Worm (Caenorhabditis elegans) whole organism, L2 larva: ENCODE results near the gene cdk-12.

Source experiments
- C34F6.9 ChIP-seq: fragments of 150-350 bp; optimal IDR thresholded peaks from 2 replicates; lab custom pipeline; 2014; ENCODE audit warnings: missing biosample characterization, missing genetic modification characterization
- F13H6.1 ChIP-seq: sonication (generic microtip); optimal IDR thresholded peaks from 2 replicates; lab custom pipeline; 2016; ENCODE audit warnings: missing genetic modification characterization, missing compliant biosample characterization
- R02D3.7 ChIP-seq: fragments of 150-350 bp; optimal IDR thresholded peaks from 2 replicates; lab custom pipeline; 2014; ENCODE audit warnings: missing biosample characterization, missing genetic modification characterization
- Y55F3AM.14 ChIP-seq: fragments of 200-800 bp; sonication (Bioruptor generic); optimal IDR thresholded peaks from 2 replicates; lab custom pipeline; 2018; ENCODE audit warnings: mild to moderate bottlenecking, missing genetic modification characterization, missing compliant biosample characterization
- ZK546.5 ChIP-seq: sonication (generic microtip); optimal IDR thresholded peaks from 2 replicates; lab custom pipeline; 2017; ENCODE audit warnings: missing biosample characterization, missing genetic modification characterization
- alr-1 ChIP-seq: fragments of 150-350 bp; optimal IDR thresholded peaks from 2 replicates; lab custom pipeline; 2014; ENCODE audit warnings: missing biosample characterization, missing genetic modification characterization
- aly-2 ChIP-seq: fragments of 150-350 bp; optimal IDR thresholded peaks from 2 replicates; lab custom pipeline; 2014; ENCODE audit warnings: missing biosample characterization, missing genetic modification characterization
- ama-1 ChIP-seq: fragments of 150-350 bp; optimal IDR thresholded peaks from 2 replicates; lab custom pipeline; 2018; ENCODE audit warnings: inconsistent platforms
- blmp-1 ChIP-seq: sonication (generic microtip); optimal IDR thresholded peaks from 2 replicates; lab custom pipeline; 2017; ENCODE audit warnings: missing genetic modification characterization, mild to moderate bottlenecking, missing compliant biosample characterization, antibody characterized with exemption, moderate library complexity; ENCODE audit not compliant: insufficient read depth
- ceh-16 ChIP-seq: fragments of 150-350 bp; optimal IDR thresholded peaks from 2 replicates; lab custom pipeline; 2014; ENCODE audit warnings: missing biosample characterization, missing genetic modification characterization
- ceh-82 ChIP-seq: fragments of 150-350 bp; optimal IDR thresholded peaks from 2 replicates; lab custom pipeline; 2014; ENCODE audit warnings: missing biosample characterization, missing genetic modification characterization
- crh-2 ChIP-seq: sonication (generic microtip); optimal IDR thresholded peaks from 2 replicates; lab custom pipeline; 2017; ENCODE audit warnings: missing biosample characterization, missing genetic modification characterization
- dmd-4 ChIP-seq: sonication (generic microtip); optimal IDR thresholded peaks from 2 replicates; lab custom pipeline; 2017; ENCODE audit warnings: missing biosample characterization, missing genetic modification characterization
- egl-27 ChIP-seq: sonication (generic microtip); optimal IDR thresholded peaks from 3 replicates; lab custom pipeline; 2017; ENCODE audit warnings: missing biosample characterization, missing genetic modification reagents, missing genetic modification characterization
- elt-1 ChIP-seq: fragments of 150-350 bp; optimal IDR thresholded peaks from 2 replicates; lab custom pipeline; 2014; ENCODE audit warnings: missing biosample characterization, missing genetic modification characterization
- elt-3 ChIP-seq: sonication (generic microtip); optimal IDR thresholded peaks from 2 replicates; lab custom pipeline; 2017; ENCODE audit warnings: missing biosample characterization, missing genetic modification characterization
- fos-1 ChIP-seq: fragments of 150-350 bp; optimal IDR thresholded peaks from 2 replicates; lab custom pipeline; 2014; ENCODE audit warnings: missing biosample characterization, missing genetic modification characterization
- gmeb-1 ChIP-seq: fragments of 150-350 bp; optimal IDR thresholded peaks from 2 replicates; lab custom pipeline; 2014; ENCODE audit warnings: missing biosample characterization, missing genetic modification characterization
- lin-13 ChIP-seq: fragments of 150-350 bp; optimal IDR thresholded peaks from 2 replicates; lab custom pipeline; 2014; ENCODE audit warnings: missing biosample characterization, missing genetic modification reagents, missing genetic modification characterization
- lin-39 ChIP-seq: fragments of 150-350 bp; optimal IDR thresholded peaks from 2 replicates; lab custom pipeline; 2014; ENCODE audit warnings: missing biosample characterization, missing genetic modification reagents, missing genetic modification characterization
- lsy-2 ChIP-seq, 2 experiments: fragments of 150-350 bp in 1 of 2; sonication (generic microtip) in 1 of 2; optimal IDR thresholded peaks; 2 replicates each; lab custom pipeline; 2014 to 2017; ENCODE audit warnings: missing biosample characterization in 2 of 2, missing genetic modification characterization in 2 of 2
- mab-5 ChIP-seq: fragments of 150-350 bp; optimal IDR thresholded peaks from 2 replicates; lab custom pipeline; 2014; ENCODE audit warnings: missing biosample characterization, missing genetic modification characterization
- mdl-1 ChIP-seq, 2 experiments: fragments of 150-350 bp in 1 of 2; sonication (generic microtip) in 1 of 2; optimal IDR thresholded peaks; 2 replicates each; lab custom pipeline; 2017; ENCODE audit warnings: missing biosample characterization in 2 of 2, missing genetic modification characterization in 2 of 2
- nhr-11 ChIP-seq: fragments of 150-350 bp; optimal IDR thresholded peaks from 2 replicates; lab custom pipeline; 2014; ENCODE audit warnings: missing biosample characterization, missing genetic modification characterization
- nhr-12 ChIP-seq: fragments of 150-350 bp; optimal IDR thresholded peaks from 2 replicates; lab custom pipeline; 2014; ENCODE audit warnings: missing biosample characterization, missing genetic modification characterization
- nhr-129 ChIP-seq: fragments of 150-350 bp; optimal IDR thresholded peaks from 2 replicates; lab custom pipeline; 2014; ENCODE audit warnings: missing biosample characterization, missing genetic modification characterization
- nhr-21 ChIP-seq: fragments of 150-350 bp; optimal IDR thresholded peaks from 2 replicates; lab custom pipeline; 2014; ENCODE audit warnings: missing biosample characterization, missing genetic modification characterization
- nhr-23 ChIP-seq: fragments of 150-350 bp; optimal IDR thresholded peaks from 2 replicates; lab custom pipeline; 2014; ENCODE audit warnings: missing biosample characterization, missing genetic modification reagents, missing genetic modification characterization
- nhr-237 ChIP-seq: fragments of 150-350 bp; optimal IDR thresholded peaks from 2 replicates; lab custom pipeline; 2014; ENCODE audit warnings: missing biosample characterization, missing genetic modification characterization
- nhr-25 ChIP-seq: fragments of 150-350 bp; sonication (generic microtip); optimal IDR thresholded peaks from 3 replicates; lab custom pipeline; 2014; ENCODE audit warnings: missing biosample characterization, missing genetic modification characterization
- nhr-6 ChIP-seq: fragments of 150-350 bp; optimal IDR thresholded peaks from 2 replicates; lab custom pipeline; 2014; ENCODE audit warnings: missing biosample characterization, missing genetic modification characterization
- nhr-77 ChIP-seq: fragments of 150-350 bp; optimal IDR thresholded peaks from 2 replicates; lab custom pipeline; 2014; ENCODE audit warnings: missing biosample characterization, missing genetic modification characterization
- peb-1 ChIP-seq: fragments of 150-350 bp; optimal IDR thresholded peaks from 2 replicates; lab custom pipeline; 2014; ENCODE audit warnings: missing biosample characterization, missing genetic modification characterization
- sem-4 ChIP-seq: fragments of 150-350 bp; optimal IDR thresholded peaks from 2 replicates; lab custom pipeline; 2014; ENCODE audit warnings: missing biosample characterization, missing genetic modification reagents, missing genetic modification characterization
- skn-1 ChIP-seq: sonication (generic microtip); optimal IDR thresholded peaks from 2 replicates; lab custom pipeline; 2017; ENCODE audit warnings: missing biosample characterization, missing genetic modification characterization
- sma-3 ChIP-seq: sonication (generic microtip); optimal IDR thresholded peaks from 2 replicates; lab custom pipeline; 2016; ENCODE audit warnings: missing genetic modification reagents, missing genetic modification characterization, missing compliant biosample characterization
- sma-9 ChIP-seq, 2 experiments: fragments of 150-350 bp in 1 of 2; sonication (generic microtip) in 1 of 2; optimal IDR thresholded peaks; 2 replicates each; lab custom pipeline; 2014 to 2016; ENCODE audit warnings: missing genetic modification characterization in 2 of 2, mild to moderate bottlenecking in 1 of 2, missing biosample characterization in 1 of 2, missing compliant biosample characterization in 1 of 2, missing genetic modification reagents in 1 of 2, moderate library complexity in 1 of 2
- snpc-4 ChIP-seq: fragments of 150-350 bp; optimal IDR thresholded peaks from 2 replicates; lab custom pipeline; 2014; ENCODE audit warnings: missing biosample characterization, missing genetic modification characterization
- unc-39 ChIP-seq: fragments of 150-350 bp; optimal IDR thresholded peaks from 2 replicates; lab custom pipeline; 2014; ENCODE audit warnings: missing biosample characterization, missing genetic modification characterization
- unc-55 ChIP-seq: fragments of 150-350 bp; sonication (generic microtip); optimal IDR thresholded peaks from 3 replicates; lab custom pipeline; 2014; ENCODE audit warnings: missing biosample characterization, missing genetic modification reagents, missing genetic modification characterization
- unc-62 ChIP-seq: fragments of 150-350 bp; optimal IDR thresholded peaks from 2 replicates; lab custom pipeline; 2014; ENCODE audit warnings: missing biosample characterization, missing genetic modification reagents, missing genetic modification characterization
- zag-1 ChIP-seq: fragments of 150-350 bp; optimal IDR thresholded peaks from 2 replicates; lab custom pipeline; 2014; ENCODE audit warnings: missing biosample characterization, missing genetic modification characterization
- ztf-1 ChIP-seq: fragments of 200-800 bp; sonication (Bioruptor generic); conservative IDR thresholded peaks from 2 replicates; pipeline ENCODE4 v1.3.6; 2022; ENCODE audit warnings: missing genetic modification characterization, missing compliant biosample characterization
- ztf-4 ChIP-seq: fragments of 150-350 bp; optimal IDR thresholded peaks from 2 replicates; lab custom pipeline; 2014; ENCODE audit warnings: missing biosample characterization, missing genetic modification characterization

Gene cdk-12

DNA sequence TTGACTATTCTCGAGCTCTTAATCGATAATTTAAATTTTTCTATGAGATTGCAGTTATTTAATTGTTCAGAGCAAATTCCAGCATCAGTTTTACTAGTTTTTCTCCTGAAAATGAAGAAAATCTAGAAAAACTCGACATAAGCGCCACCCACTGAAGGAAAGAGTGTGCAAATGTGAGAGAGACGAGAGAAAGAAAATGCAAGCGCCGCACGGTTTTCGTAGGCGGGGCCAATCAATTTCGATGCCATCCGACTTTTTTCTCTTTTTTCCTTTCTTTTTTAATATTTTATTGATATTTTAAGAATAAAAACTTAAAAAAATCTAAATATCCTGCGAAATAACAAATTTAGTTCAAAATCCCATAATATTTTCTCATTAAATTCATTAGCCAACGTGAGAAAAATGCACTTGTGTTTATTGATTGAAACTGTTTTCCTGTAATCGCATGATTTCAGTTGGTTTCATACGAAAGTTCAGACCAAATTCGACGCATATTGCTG, at the start of gene cdk-12:
Gene cdk-12, plus strand, starts transcription at position 450 of the 500 bp plus-strand sequence.
- TF ChIP-seq lsy-2 (tag; optimal IDR thresholded peaks at IDR 0.05; lab: Kevin White, UChicago), result peak in 1 of 2 experiments; percentile 65
- TF ChIP-seq lin-13 (GFP tag; lab: Kevin White, UChicago), result peak; percentile 26
- TF ChIP-seq nhr-129 (tag; lab: Kevin White, UChicago), result peak; percentile 3
- no peak for TF ChIP-seq dmd-4 (tag; lab: Kevin White, UChicago)
- TF ChIP-seq snpc-4, result peak; percentile 34
- TF ChIP-seq mdl-1 (tag; optimal IDR thresholded peaks at IDR 0.05; lab: Kevin White, UChicago), result no peak
- TF ChIP-seq sma-9 (GFP tag; optimal IDR thresholded peaks at IDR 0.05; lab: Kevin White, UChicago), result peak; percentile 39
- no peak for TF ChIP-seq sma-9 (tag; optimal IDR thresholded peaks at IDR 0.05; lab: Kevin White, UChicago)
- peak; percentile 3 for TF ChIP-seq sma-3 (GFP tag; lab: Kevin White, UChicago)
- TF ChIP-seq gmeb-1 (tag; lab: Kevin White, UChicago), result peak; percentile 38
- TF ChIP-seq peb-1 (tag; lab: Kevin White, UChicago), result no peak
- TF ChIP-seq C34F6.9 (tag; lab: Kevin White, UChicago), result peak; percentile 75
- TF ChIP-seq unc-55 (GFP tag; lab: Kevin White, UChicago), result peak; percentile 73
- TF ChIP-seq elt-3 (tag; lab: Kevin White, UChicago), result no peak
- TF ChIP-seq F13H6.1 (tag; lab: Kevin White, UChicago), result peak; percentile 16
- TF ChIP-seq crh-2 (tag; lab: Kevin White, UChicago), result peak; percentile 47
- no peak for TF ChIP-seq ceh-16

DNA sequence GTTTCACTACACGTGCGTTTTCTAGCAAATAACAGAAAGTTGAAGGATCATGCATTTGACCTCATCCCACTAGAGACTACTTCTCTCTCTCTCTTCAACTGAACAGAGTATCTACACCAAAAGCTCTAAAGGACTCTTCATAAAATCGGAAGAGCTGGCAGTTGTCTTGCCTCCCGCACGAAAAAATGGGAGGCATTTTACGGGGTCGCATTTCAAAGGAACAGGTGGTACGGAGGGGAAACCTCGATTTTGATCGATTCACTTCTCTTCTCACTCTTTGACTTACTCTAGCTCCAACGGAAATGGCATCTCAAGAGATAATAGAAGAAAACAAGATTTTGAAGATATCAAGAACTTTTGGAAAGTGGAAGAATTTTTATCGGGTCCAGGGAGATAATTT, 49.6 kb upstream of the cdk-12 start:
- TF ChIP-seq C34F6.9 (tag; lab: Kevin White, UChicago) (peak; percentile 35), dmd-4 (tag; lab: Kevin White, UChicago) (no peak), ZK546.5 (tag; lab: Kevin White, UChicago) (no peak), sem-4 (tag; lab: Kevin White, UChicago) (no peak), nhr-6 (tag; lab: Kevin White, UChicago) (no peak), unc-62 (GFP tag; lab: Kevin White, UChicago) (no peak), ceh-82 (no peak), ztf-4 (peak; percentile 21), lsy-2 (tag; optimal IDR thresholded peaks at IDR 0.05; lab: Kevin White, UChicago) (peak in 1 of 2 experiments; percentile 41), blmp-1 (tag; lab: Kevin White, UChicago) (no peak), egl-27 (tag; lab: Kevin White, UChicago) (peak; percentile 44), ztf-1 (GFP tag; lab: Robert Waterston, UW) (no peak), sma-9 (GFP tag; optimal IDR thresholded peaks at IDR 0.05; lab: Kevin White, UChicago) (peak; percentile 80), sma-9 (tag; optimal IDR thresholded peaks at IDR 0.05; lab: Kevin White, UChicago) (no peak), aly-2 (tag; lab: Kevin White, UChicago) (no peak), unc-39 (tag; lab: Kevin White, UChicago) (no peak), nhr-129 (tag; lab: Kevin White, UChicago) (peak; percentile 68), F13H6.1 (tag; lab: Kevin White, UChicago) (peak; percentile 90)

DNA sequence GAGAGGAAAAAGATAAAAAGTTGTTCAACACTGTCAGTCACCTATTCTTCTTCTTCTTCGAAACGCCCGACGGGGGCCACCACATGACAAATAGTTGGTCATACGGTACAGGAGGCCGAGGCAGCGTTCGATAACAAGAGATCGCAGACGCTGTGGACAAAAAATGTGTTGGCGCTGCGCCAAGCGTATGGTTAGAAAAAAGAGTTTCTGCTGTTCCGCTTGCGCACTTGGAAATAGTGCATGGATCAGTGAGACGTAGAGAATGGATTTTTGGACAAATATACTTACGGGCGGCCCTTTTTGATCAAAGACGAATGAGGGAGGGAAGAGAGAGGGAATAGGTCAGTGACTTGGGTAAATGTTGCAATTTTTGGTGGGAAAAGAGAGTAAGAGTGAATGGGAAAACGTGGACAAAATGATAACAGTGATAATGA, 48.0 kb upstream of the cdk-12 start:
- TF ChIP-seq nhr-6 (tag; lab: Kevin White, UChicago) (peak; percentile 41), aly-2 (tag; lab: Kevin White, UChicago) (no peak), elt-1 (no peak), peb-1 (tag; lab: Kevin White, UChicago) (no peak), nhr-77 (no peak), mab-5 (tag; lab: Kevin White, UChicago) (peak; percentile 13), Y55F3AM.14 (GFP tag; lab: Kevin White, UChicago) (peak; percentile 62), fos-1 (tag; lab: Kevin White, UChicago) (peak; percentile 79), crh-2 (tag; lab: Kevin White, UChicago) (peak; percentile 73), mdl-1 (tag; optimal IDR thresholded peaks at IDR 0.05; lab: Kevin White, UChicago) (peak in 1 of 2 experiments; percentile 82), nhr-25 (peak; percentile 95), R02D3.7 (no peak), alr-1 (no peak), zag-1 (tag; lab: Kevin White, UChicago) (no peak), ztf-1 (GFP tag; lab: Robert Waterston, UW) (no peak), ceh-16 (peak; percentile 90), C34F6.9 (tag; lab: Kevin White, UChicago) (peak; percentile 56), lin-13 (GFP tag; lab: Kevin White, UChicago) (peak; percentile 38), snpc-4 (peak; percentile 30), lin-39 (tag; lab: Kevin White, UChicago) (no peak), blmp-1 (tag; lab: Kevin White, UChicago) (peak; percentile 79), ztf-4 (no peak), F13H6.1 (tag; lab: Kevin White, UChicago) (peak; percentile 93), sma-3 (GFP tag; lab: Kevin White, UChicago) (peak; percentile 97), egl-27 (tag; lab: Kevin White, UChicago) (peak; percentile 72), unc-39 (tag; lab: Kevin White, UChicago) (no peak), skn-1 (tag; lab: Kevin White, UChicago) (no peak), nhr-129 (tag; lab: Kevin White, UChicago) (peak; percentile 82), nhr-237 (tag; lab: Kevin White, UChicago) (no peak), ama-1 (no peak), lsy-2 (tag; optimal IDR thresholded peaks at IDR 0.05; lab: Kevin White, UChicago) (peak in 1 of 2 experiments; percentile 85), nhr-11 (tag; lab: Kevin White, UChicago) (no peak), ceh-82 (no peak), nhr-12 (no peak), unc-62 (GFP tag; lab: Kevin White, UChicago) (no peak), nhr-21 (tag; lab: Kevin White, UChicago) (peak; percentile 87), nhr-23 (tag; lab: Kevin White, UChicago) (no peak), dmd-4 (tag; lab: Kevin White, UChicago) (no peak)
